Worm (Caenorhabditis elegans) whole organism, early embryonic: ENCODE data around the gene alh-10.

Experiments used
- aly-1 ChIP-seq: sonication (generic microtip); optimal IDR thresholded peaks from 2 replicates; lab custom pipeline; 2016; ENCODE audit warnings: missing genetic modification characterization, missing compliant biosample characterization
- ama-1 ChIP-seq: fragments of 150-350 bp; optimal IDR thresholded peaks from 2 replicates; lab custom pipeline; 2014
- ceh-36 ChIP-seq: sonication (generic microtip); optimal IDR thresholded peaks from 2 replicates; lab custom pipeline; 2016; ENCODE audit warnings: missing genetic modification characterization, inconsistent platforms, missing compliant biosample characterization
- ets-7 ChIP-seq: sonication (generic microtip); optimal IDR thresholded peaks from 2 replicates; lab custom pipeline; 2016; ENCODE audit warnings: missing genotype, missing genetic modification characterization, missing compliant biosample characterization
- flt-1 ChIP-seq: fragments of 200-800 bp; sonication (Bioruptor generic); IDR thresholded peaks from 2 replicates; pipeline ENCODE4 v1.3.6; 2022; ENCODE audit warnings: missing genetic modification characterization, missing compliant biosample characterization
- hmg-4 ChIP-seq: fragments of 200-800 bp; sonication (Bioruptor generic); optimal IDR thresholded peaks from 2 replicates; lab custom pipeline; 2018; ENCODE audit warnings: mild to moderate bottlenecking, missing genetic modification characterization, missing compliant biosample characterization
- pes-1 ChIP-seq: fragments of 200-800 bp; sonication (Bioruptor generic); IDR thresholded peaks from 2 replicates; pipeline ENCODE4 v1.3.6; 2022; ENCODE audit warnings: missing genetic modification reagents, missing genetic modification characterization, missing compliant biosample characterization
- sea-1 ChIP-seq: fragments of 200-800 bp; sonication (Bioruptor generic); conservative IDR thresholded peaks from 2 replicates; pipeline ENCODE4 v1.3.6; 2022; ENCODE audit warnings: missing genetic modification characterization, missing compliant biosample characterization
- tbx-37 ChIP-seq: fragments of 200-800 bp; sonication (Bioruptor generic); conservative IDR thresholded peaks from 2 replicates; pipeline ENCODE4 v1.3.6; 2022; ENCODE audit warnings: missing genetic modification reagents, missing genetic modification characterization, missing compliant biosample characterization
- tra-4 ChIP-seq: sonication (generic microtip); optimal IDR thresholded peaks from 2 replicates; lab custom pipeline; 2017; ENCODE audit warnings: missing genetic modification characterization, missing compliant biosample characterization

DNA sequence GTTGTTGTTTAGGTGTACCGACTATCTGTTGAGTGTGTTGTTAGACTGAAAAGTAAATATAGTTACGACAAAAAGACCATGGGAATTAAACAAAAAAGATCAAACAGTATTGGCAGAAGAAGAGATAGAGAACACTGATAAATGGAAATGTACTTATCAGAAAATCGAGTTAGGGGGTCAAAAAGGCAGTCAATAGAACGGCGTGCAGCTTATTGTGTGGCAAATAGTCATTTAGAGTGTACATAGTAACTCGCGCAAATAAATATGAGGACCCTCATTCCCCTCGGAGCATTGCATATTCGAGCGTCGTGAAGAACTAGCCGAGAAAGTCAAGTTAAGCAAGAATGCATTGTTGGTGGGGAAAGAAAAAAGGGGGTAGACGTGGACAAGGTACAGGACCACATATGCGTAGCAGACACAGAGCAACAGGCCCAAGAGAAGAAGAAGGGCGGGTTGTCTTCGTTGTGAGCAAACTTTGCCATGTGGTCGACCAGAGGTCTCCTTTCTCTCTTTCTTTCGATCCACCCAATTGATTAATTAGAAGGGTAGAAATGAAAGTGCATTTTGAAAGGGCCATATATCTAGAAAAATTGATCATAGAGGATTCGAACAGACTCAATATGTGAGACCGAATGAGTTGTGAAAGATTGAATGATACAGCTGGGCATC lies 7.9 kb upstream of the alh-10 start, which contains the start of gene lam-2:
- no peak for TF ChIP-seq ceh-36 (tag; lab: Kevin White, UChicago)
- TF ChIP-seq tbx-37 (GFP tag; lab: Robert Waterston, UW) = no peak
- TF ChIP-seq flt-1 (GFP tag; lab: Robert Waterston, UW) = no peak
- no peak for TF ChIP-seq ama-1 (lab: Kevin White, UChicago)
- TF ChIP-seq ets-7 (tag; lab: Kevin White, UChicago) = no peak
- TF ChIP-seq aly-1 (tag; lab: Kevin White, UChicago) = no peak
- TF ChIP-seq sea-1 = no peak
- peak; percentile 39 for TF ChIP-seq hmg-4
- TF ChIP-seq pes-1 (GFP tag; lab: Robert Waterston, UW) = no peak
- no peak for TF ChIP-seq tra-4 (tag; lab: Kevin White, UChicago)
